Worm (Caenorhabditis elegans) whole organism, late embryonic: ENCODE measurements around the gene T10D4.7.

Experiments used
- ama-1 ChIP-seq: fragments of 150-350 bp; optimal IDR thresholded peaks from 2 replicates; lab custom pipeline; 2014
- ceh-22 ChIP-seq: sonication (generic microtip); optimal IDR thresholded peaks from 2 replicates; lab custom pipeline; 2017; ENCODE audit warnings: missing biosample characterization, missing genetic modification characterization
- elt-2 ChIP-seq: sonication (generic microtip); optimal IDR thresholded peaks from 2 replicates; lab custom pipeline; 2016; ENCODE audit warnings: missing genetic modification reagents, missing genetic modification characterization, missing compliant biosample characterization
- elt-4 ChIP-seq: sonication (generic microtip); optimal IDR thresholded peaks from 2 replicates; lab custom pipeline; 2016; ENCODE audit warnings: missing genetic modification characterization, missing compliant biosample characterization
- fkh-10 ChIP-seq: fragments of 150-350 bp; optimal IDR thresholded peaks from 2 replicates; lab custom pipeline; 2014; ENCODE audit warnings: missing biosample characterization, missing genetic modification reagents, missing genetic modification characterization
- hlh-30 ChIP-seq: sonication (generic microtip); optimal IDR thresholded peaks from 2 replicates; lab custom pipeline; 2017; ENCODE audit warnings: antibody characterized with exemption, missing genetic modification characterization, missing compliant biosample characterization; ENCODE audit not compliant: insufficient read depth
- lin-11 ChIP-seq: fragments of 200-800 bp; sonication (Bioruptor generic); optimal IDR thresholded peaks from 2 replicates; lab custom pipeline; 2018; ENCODE audit warnings: mild to moderate bottlenecking, missing genetic modification characterization, missing compliant biosample characterization
- nhr-11 ChIP-seq: fragments of 150-350 bp; optimal IDR thresholded peaks from 2 replicates; lab custom pipeline; 2014; ENCODE audit warnings: missing biosample characterization, missing genetic modification characterization
- pag-3 ChIP-seq: sonication (generic microtip); optimal IDR thresholded peaks from 2 replicates; lab custom pipeline; 2016; ENCODE audit warnings: missing compliant biosample characterization, missing genetic modification characterization, borderline replicate concordance
- pha-4 ChIP-seq: fragments of 150-350 bp; optimal IDR thresholded peaks from 2 replicates; lab custom pipeline; 2018; ENCODE audit warnings: missing biosample characterization, missing genetic modification reagents, missing genetic modification characterization
- tbx-2 ChIP-seq: sonication (generic microtip); optimal IDR thresholded peaks from 2 replicates; lab custom pipeline; 2016; ENCODE audit warnings: missing genetic modification characterization, missing compliant biosample characterization
- ttx-3 ChIP-seq: sonication (generic microtip); optimal IDR thresholded peaks from 2 replicates; lab custom pipeline; 2016; ENCODE audit warnings: missing genetic modification reagents, missing genetic modification characterization, missing compliant biosample characterization

DNA sequence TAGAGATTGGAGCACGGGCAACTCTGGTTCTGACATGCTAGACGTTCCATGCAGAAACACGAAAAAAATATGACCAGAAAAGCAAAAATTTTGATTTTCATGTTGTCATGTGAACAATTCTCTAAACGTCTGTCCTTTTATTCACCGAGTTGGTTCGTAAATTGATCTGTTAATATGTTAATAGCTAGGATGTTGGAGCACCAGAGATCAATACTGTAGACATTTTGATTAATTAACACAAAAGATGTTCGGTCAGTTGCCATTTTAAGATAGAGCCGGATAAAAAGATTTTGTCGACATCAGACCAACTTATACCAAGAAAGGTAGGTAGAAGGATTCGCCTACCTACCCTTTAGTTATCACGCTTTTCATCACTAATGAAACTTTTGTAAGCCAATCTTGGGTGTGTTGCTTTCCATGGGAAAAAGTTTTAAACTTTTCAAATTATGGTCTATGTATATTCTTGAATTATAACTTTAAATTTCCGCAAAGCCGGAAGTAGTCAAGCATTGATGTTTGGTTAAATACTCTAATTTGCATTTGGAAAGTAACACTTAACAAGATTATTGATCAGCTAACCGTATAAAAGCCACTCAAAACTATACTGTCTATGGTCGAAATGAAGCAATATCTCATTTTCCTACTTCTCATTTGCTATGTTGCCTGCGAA is 32.1 kb downstream of the T10D4.7 start, which contains the start of the genes T10D4.11 and T10D4.1:
- TF ChIP-seq tbx-2 (tag; lab: Kevin White, UChicago) (no peak), nhr-11 (tag; lab: Kevin White, UChicago) (no peak), hlh-30 (no peak), ama-1 (lab: Kevin White, UChicago) (no peak), ttx-3 (no peak), elt-2 (tag; lab: Kevin White, UChicago) (no peak), lin-11 (tag; lab: Kevin White, UChicago) (no peak), pha-4 (tag; lab: Kevin White, UChicago) (no peak), pag-3 (no peak), fkh-10 (GFP tag; lab: Kevin White, UChicago) (no peak), ceh-22 (tag; lab: Kevin White, UChicago) (no peak), elt-4 (tag; lab: Kevin White, UChicago) (no peak)
